Worm (Caenorhabditis elegans) whole organism, L4 larva: ENCODE results near the gene srt-63.

Experiments
- Y48G9A.11 ChIP-seq: fragments of 200-800 bp; sonication (Bioruptor generic); IDR thresholded peaks from 2 replicates; pipeline ENCODE4 v1.3.6; 2022; ENCODE audit warnings: missing genetic modification reagents, missing genetic modification characterization, missing compliant biosample characterization
- aha-1 ChIP-seq: fragments of 150-350 bp; peaks from one replicate; lab custom pipeline; 2014; ENCODE audit warnings: missing biosample characterization, missing genetic modification characterization
- daf-16 ChIP-seq, 3 experiments: sonication (generic microtip); optimal IDR thresholded peaks; 2 replicates each; lab custom pipeline; 2016 to 2017; ENCODE audit warnings: missing genetic modification characterization in 3 of 3, missing genetic modification reagents in 3 of 3, mild to moderate bottlenecking in 2 of 3, missing compliant biosample characterization in 2 of 3, missing biosample characterization in 1 of 3, moderate library complexity in 1 of 3
- fos-1 ChIP-seq: fragments of 150-350 bp; optimal IDR thresholded peaks from 2 replicates; lab custom pipeline; 2014; ENCODE audit warnings: missing biosample characterization, missing genetic modification characterization
- nhr-102 ChIP-seq: sonication (generic microtip); optimal IDR thresholded peaks from 2 replicates; lab custom pipeline; 2016; ENCODE audit warnings: mild to moderate bottlenecking, missing genetic modification characterization, moderate library complexity, missing compliant biosample characterization
- nhr-25 ChIP-seq: sonication (generic microtip); optimal IDR thresholded peaks from 2 replicates; lab custom pipeline; 2017; ENCODE audit warnings: missing genetic modification characterization, mild to moderate bottlenecking, missing compliant biosample characterization, antibody characterized with exemption, moderate library complexity, borderline replicate concordance; ENCODE audit not compliant: insufficient read depth
- nhr-28 ChIP-seq: fragments of 150-350 bp; optimal IDR thresholded peaks from 2 replicates; lab custom pipeline; 2014; ENCODE audit warnings: missing biosample characterization, missing genetic modification characterization
- pha-4 ChIP-seq, 2 experiments: fragments of 150-350 bp in 1 of 2; fragments of 200-800 bp in 1 of 2; sonication (Bioruptor generic) in 1 of 2; IDR thresholded peaks in 1 of 2; optimal IDR thresholded peaks in 1 of 2; 2 replicates each; pipeline versions ENCODE4 v1.3.6 to Lab custom; 2014 to 2022; ENCODE audit warnings: missing genetic modification characterization in 2 of 2, missing genetic modification reagents in 2 of 2, missing biosample characterization in 1 of 2, missing compliant biosample characterization in 1 of 2
- unc-62 ChIP-seq, 3 experiments: fragments of 150-350 bp in 1 of 3; sonication (generic microtip); optimal IDR thresholded peaks in 2 of 3; peaks in 1 of 3; 1 replicate in 1 of 3; 2 replicates in 2 of 3; lab custom pipeline; 2014 to 2017; ENCODE audit warnings: missing biosample characterization in 3 of 3, missing genetic modification characterization in 3 of 3, missing genetic modification reagents in 3 of 3, missing genotype in 1 of 3

DNA sequence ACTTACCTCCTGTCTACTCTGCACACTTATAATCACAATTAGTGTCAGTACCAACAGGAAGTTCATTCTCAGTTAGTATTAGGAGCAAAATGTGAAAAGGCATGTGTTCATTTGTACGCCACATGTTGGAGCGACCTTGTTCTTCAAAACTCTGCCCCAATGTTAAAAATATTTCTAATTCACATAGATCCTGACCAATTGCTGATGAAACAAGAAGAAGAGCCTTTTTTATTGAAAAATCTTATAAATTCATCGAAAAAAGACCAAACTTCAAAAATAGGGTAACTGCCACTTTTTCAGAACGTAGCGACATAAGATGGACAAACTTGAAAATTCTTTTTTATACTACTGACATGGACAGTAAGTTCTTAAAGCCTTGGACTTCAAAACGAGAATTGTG, 10.2 kb upstream of the srt-63 start, which contains the start of gene T28A11.17:
- TF ChIP-seq fos-1 (no peak), nhr-28 (tag; lab: Kevin White, UChicago) (no peak), daf-16 (GFP tag; optimal IDR thresholded peaks at IDR 0.05; lab: Kevin White, UChicago) (no peak), daf-16 (tag; optimal IDR thresholded peaks at IDR 0.05; lab: Kevin White, UChicago) (no peak), aha-1 (tag; lab: Kevin White, UChicago) (no peak), nhr-25 (no peak), pha-4 (GFP tag; IDR thresholded peaks at IDR 0.05; lab: Robert Waterston, UW) (no peak), pha-4 (tag; optimal IDR thresholded peaks at IDR 0.05; lab: Kevin White, UChicago) (no peak), Y48G9A.11 (no peak), nhr-102 (tag; lab: Kevin White, UChicago) (no peak), unc-62 (GFP tag; optimal IDR thresholded peaks at IDR 0.05 in 1 of 2; lab: Kevin White, UChicago) (no peak), unc-62 (tag; optimal IDR thresholded peaks at IDR 0.05; lab: Kevin White, UChicago) (no peak)
